Worm (Caenorhabditis elegans): ENCODE results near the gene mdt-30.

Gene mdt-30

ce11 chrIII:8044717-8045116 is 16.9 kb upstream of the mdt-30 start, which contains the start of gene spcs-3:
TSS of gene spcs-3 (plus strand) at chrIII:8045017.
- TF ChIP-seq unc-55 (GFP tag; optimal IDR thresholded peaks at IDR 0.05) = no peak
- no peak for TF ChIP-seq sma-9 (GFP tag; optimal IDR thresholded peaks at IDR 0.05)
- no peak for TF ChIP-seq sma-9 (tag; optimal IDR thresholded peaks at IDR 0.05)
- no peak for TF ChIP-seq mbf-1 (tag; optimal IDR thresholded peaks at IDR 0.05)
- no peak for TF ChIP-seq elt-1 (tag; optimal IDR thresholded peaks at IDR 0.05)
- no peak for TF ChIP-seq mab-5 (tag; optimal IDR thresholded peaks at IDR 0.05)
- no peak for TF ChIP-seq snpc-4 (tag; optimal IDR thresholded peaks at IDR 0.05)
- no peak for TF ChIP-seq fos-1 (tag; optimal IDR thresholded peaks at IDR 0.05)
- no peak for TF ChIP-seq ztf-11 (tag; optimal IDR thresholded peaks at IDR 0.05)
- TF ChIP-seq unc-62 (GFP tag; optimal IDR thresholded peaks at IDR 0.05) = no peak
- TF ChIP-seq elt-3 (tag; optimal IDR thresholded peaks at IDR 0.05) = no peak
- no peak for TF ChIP-seq nhr-12 (tag; optimal IDR thresholded peaks at IDR 0.05)
- TF ChIP-seq lin-13 (GFP tag; optimal IDR thresholded peaks at IDR 0.05) = no peak
- TF ChIP-seq ztf-1 (GFP tag; conservative IDR thresholded peaks at IDR 0.05) = no peak
- TF ChIP-seq F13H6.1 (tag; optimal IDR thresholded peaks at IDR 0.05) = no peak
- no peak for TF ChIP-seq nhr-21 (tag; optimal IDR thresholded peaks at IDR 0.05)
- TF ChIP-seq dmd-4 (tag; optimal IDR thresholded peaks at IDR 0.05) = no peak
- TF ChIP-seq ama-1 (optimal IDR thresholded peaks at IDR 0.05) = no peak
- TF ChIP-seq ZK546.5 (tag; optimal IDR thresholded peaks at IDR 0.05) = no peak
- no peak for TF ChIP-seq nhr-237 (tag; optimal IDR thresholded peaks at IDR 0.05)

- TF ChIP-seq gmeb-1 (tag; optimal IDR thresholded peaks at IDR 0.05) (no peak), nhr-25 (tag; optimal IDR thresholded peaks at IDR 0.05) (no peak)
Measured at ce11 chrIII:8044187-8044586, 16.3 kb upstream of the mdt-30 start, which contains the start of gene K12H4.5. TSS of gene K12H4.5 (plus strand) at chrIII:8044487.

ce11 chrIII:8043784-8044183 is 15.9 kb upstream of the mdt-30 start:
- TF ChIP-seq ama-1 (optimal IDR thresholded peaks at IDR 0.05) = peak; percentile 65
- no peak for TF ChIP-seq nhr-23 (tag; optimal IDR thresholded peaks at IDR 0.05)
- peak; percentile 100 for TF ChIP-seq nhr-129 (tag; optimal IDR thresholded peaks at IDR 0.05)
- peak; percentile 93 for TF ChIP-seq mab-5 (tag; optimal IDR thresholded peaks at IDR 0.05)
- peak; percentile 97 for TF ChIP-seq ztf-4 (tag; optimal IDR thresholded peaks at IDR 0.05)
- no peak for TF ChIP-seq ztf-1 (GFP tag; conservative IDR thresholded peaks at IDR 0.05)
- TF ChIP-seq nhr-21 (tag; optimal IDR thresholded peaks at IDR 0.05) = peak; percentile 93
- TF ChIP-seq zag-1 (tag; optimal IDR thresholded peaks at IDR 0.05) = peak; percentile 99
- TF ChIP-seq Y55F3AM.14 (GFP tag; optimal IDR thresholded peaks at IDR 0.05) = peak; percentile 95
- peak; percentile 92 for TF ChIP-seq gmeb-1 (tag; optimal IDR thresholded peaks at IDR 0.05)
- no peak for TF ChIP-seq alr-1 (tag; optimal IDR thresholded peaks at IDR 0.05)
- peak; percentile 81 for TF ChIP-seq ZK546.5 (tag; optimal IDR thresholded peaks at IDR 0.05)
- TF ChIP-seq peb-1 (tag; optimal IDR thresholded peaks at IDR 0.05) = no peak
- no peak for TF ChIP-seq aly-2 (tag; optimal IDR thresholded peaks at IDR 0.05)
- TF ChIP-seq blmp-1 (tag; optimal IDR thresholded peaks at IDR 0.05; ENCODE audit: insufficient read depth) = peak; percentile 65
- peak; percentile 84 for TF ChIP-seq skn-1 (tag; optimal IDR thresholded peaks at IDR 0.05)
- peak; percentile 95 for TF ChIP-seq sma-9 (GFP tag; optimal IDR thresholded peaks at IDR 0.05)
- no peak for TF ChIP-seq sma-9 (tag; optimal IDR thresholded peaks at IDR 0.05)
- peak; percentile 99 for TF ChIP-seq crh-2 (tag; optimal IDR thresholded peaks at IDR 0.05)
- no peak for TF ChIP-seq ceh-16 (tag; optimal IDR thresholded peaks at IDR 0.05)
- peak; percentile 86 for TF ChIP-seq nhr-11 (tag; optimal IDR thresholded peaks at IDR 0.05)
- TF ChIP-seq nhr-6 (tag; optimal IDR thresholded peaks at IDR 0.05) = peak; percentile 98
- TF ChIP-seq dmd-4 (tag; optimal IDR thresholded peaks at IDR 0.05) = no peak
- peak; percentile 93 for TF ChIP-seq egl-27 (tag; optimal IDR thresholded peaks at IDR 0.05)
- TF ChIP-seq sma-3 (GFP tag; optimal IDR thresholded peaks at IDR 0.05) = peak; percentile 99
- TF ChIP-seq ztf-11 (tag; optimal IDR thresholded peaks at IDR 0.05) = peak; percentile 66
- TF ChIP-seq sem-4 (tag; optimal IDR thresholded peaks at IDR 0.05) = peak; percentile 96
- TF ChIP-seq lsy-2 (tag; optimal IDR thresholded peaks at IDR 0.05) = peak; percentile 92 to 98
- TF ChIP-seq elt-3 (tag; optimal IDR thresholded peaks at IDR 0.05) = no peak
- TF ChIP-seq fos-1 (tag; optimal IDR thresholded peaks at IDR 0.05) = peak; percentile 99
- no peak for TF ChIP-seq mbf-1 (tag; optimal IDR thresholded peaks at IDR 0.05)
- TF ChIP-seq R02D3.7 (tag; optimal IDR thresholded peaks at IDR 0.05) = peak; percentile 62
- TF ChIP-seq unc-55 (GFP tag; optimal IDR thresholded peaks at IDR 0.05) = peak; percentile 100
- TF ChIP-seq lin-11 (tag; optimal IDR thresholded peaks at IDR 0.05) = peak; percentile 95
- TF ChIP-seq lin-13 (GFP tag; optimal IDR thresholded peaks at IDR 0.05) = peak; percentile 98
- TF ChIP-seq lin-39 (tag; optimal IDR thresholded peaks at IDR 0.05) = peak; percentile 98
- TF ChIP-seq nhr-77 (tag; optimal IDR thresholded peaks at IDR 0.05) = peak; percentile 89
- TF ChIP-seq snpc-4 (tag; optimal IDR thresholded peaks at IDR 0.05) = peak; percentile 85
- peak; percentile 96 for TF ChIP-seq ceh-82 (tag; optimal IDR thresholded peaks at IDR 0.05)
- TF ChIP-seq nhr-10 (tag; optimal IDR thresholded peaks at IDR 0.05) = peak; percentile 81
- peak; percentile 68 for TF ChIP-seq unc-39 (tag; optimal IDR thresholded peaks at IDR 0.05)
- TF ChIP-seq C34F6.9 (tag; optimal IDR thresholded peaks at IDR 0.05) = peak; percentile 99
- TF ChIP-seq nhr-25 (tag; optimal IDR thresholded peaks at IDR 0.05) = peak; percentile 99
- TF ChIP-seq elt-1 (tag; optimal IDR thresholded peaks at IDR 0.05) = no peak
- peak; percentile 98 for TF ChIP-seq F13H6.1 (tag; optimal IDR thresholded peaks at IDR 0.05)
- peak; percentile 28 for TF ChIP-seq nhr-12 (tag; optimal IDR thresholded peaks at IDR 0.05)
- TF ChIP-seq nhr-237 (tag; optimal IDR thresholded peaks at IDR 0.05) = peak; percentile 71
